Worm (Caenorhabditis elegans) whole organism, L4/young adult: ENCODE results near the gene R05G9.3.

ENCODE experiments used
- W03F9.2 ChIP-seq: fragments of 150-350 bp; optimal IDR thresholded peaks from 2 replicates; lab custom pipeline; 2014; ENCODE audit warnings: missing biosample characterization, missing genetic modification characterization
- dao-5 ChIP-seq: sonication (generic microtip); optimal IDR thresholded peaks from 2 replicates; lab custom pipeline; 2016; ENCODE audit warnings: missing genotype, missing genetic modification characterization, moderate library complexity, missing compliant biosample characterization
- him-1 ChIP-seq: sonication (generic microtip); optimal IDR thresholded peaks from 2 replicates; lab custom pipeline; 2016; ENCODE audit warnings: missing genotype, missing genetic modification reagents, missing genetic modification characterization, missing compliant biosample characterization

- TF ChIP-seq dao-5 (tag; lab: Kevin White, UChicago) (no peak), W03F9.2 (tag; lab: Kevin White, UChicago) (no peak), him-1 (no peak)
Observed at ce11 chrII:6493139-6493538, 8.2 kb downstream of the R05G9.3 start.
